Fruit fly (Drosophila melanogaster) S2 (cell line): ENCODE data around the gene CG12496.

ENCODE experiments used
- CG8478 ChIP-seq: fragments of >200 bp; optimal IDR thresholded peaks from 2 replicates; lab custom pipeline; 2018
- CTCF ChIP-seq, 2 experiments: fragments of >200 bp; optimal IDR thresholded peaks; 2 replicates each; lab custom pipeline; 2018

- TF ChIP-seq CG8478 (lab: Kevin White, UChicago) (no peak), CTCF (optimal IDR thresholded peaks at IDR 0.05; lab: Kevin White, UChicago) (no peak)
Measured at dm6 chrX:2440219-2440618, 29.5 kb upstream of the CG12496 start.
